Fruit fly (Drosophila melanogaster): ENCODE results near the gene CG43074.

The CG43074 gene

dm6 chr3L:3485088-3485710 lies 746 bp upstream of the CG43074 start (continued):
- TF ChIP-seq Mes4 (GFP tag; optimal IDR thresholded peaks at IDR 0.05): no peak
- TF ChIP-seq CG13287 (GFP tag; IDR thresholded peaks at IDR 0.05; ENCODE audit: partially characterized antibody): no peak
- TF ChIP-seq sna (GFP tag; IDR thresholded peaks at IDR 0.05; ENCODE audit: partially characterized antibody): no peak
- TF ChIP-seq Gsc (GFP tag; IDR thresholded peaks at IDR 0.05): no peak
- TF ChIP-seq Hr51 (GFP tag; optimal IDR thresholded peaks at IDR 0.05): peak in 1 of 2 experiments; percentile 45
- no peak for TF ChIP-seq CG31388 (GFP tag; optimal IDR thresholded peaks at IDR 0.05)
- no peak for TF ChIP-seq dimm (GFP tag; IDR thresholded peaks at IDR 0.05)
- TF ChIP-seq CrebB (tag; optimal IDR thresholded peaks at IDR 0.05): no peak
- TF ChIP-seq HLH4C (GFP tag; IDR thresholded peaks at IDR 0.05; ENCODE audit: partially characterized antibody): no peak
- no peak for TF ChIP-seq Adf1 (GFP tag; IDR thresholded peaks at IDR 0.05)
- TF ChIP-seq CG8290 (GFP tag; optimal IDR thresholded peaks at IDR 0.05): no peak
- TF ChIP-seq CG8290 (tag; optimal IDR thresholded peaks at IDR 0.05): no peak
- TF ChIP-seq unc-4 (GFP tag; IDR thresholded peaks at IDR 0.05; ENCODE audit: partially characterized antibody): no peak
- TF ChIP-seq CG4617 (GFP tag; optimal IDR thresholded peaks at IDR 0.05; ENCODE audit: borderline replicate concordance): no peak
- peak; percentile 92 for TF ChIP-seq D19B (GFP tag; optimal IDR thresholded peaks at IDR 0.05)
- no peak for TF ChIP-seq CG9876 (GFP tag; optimal IDR thresholded peaks at IDR 0.05)
- TF ChIP-seq tio (GFP tag; optimal IDR thresholded peaks at IDR 0.05): no peak
- no peak for TF ChIP-seq seq (GFP tag; IDR thresholded peaks at IDR 0.05)
- TF ChIP-seq Hsf (GFP tag; optimal IDR thresholded peaks at IDR 0.05): no peak
- peak; percentile 53 for TF ChIP-seq nmo (GFP tag; optimal IDR thresholded peaks at IDR 0.05)
- TF ChIP-seq Elba2 (GFP tag; optimal IDR thresholded peaks at IDR 0.05): no peak
- TF ChIP-seq CG4820 (GFP tag; optimal IDR thresholded peaks at IDR 0.05): no peak
- no peak for TF ChIP-seq amos (GFP tag; IDR thresholded peaks at IDR 0.05; ENCODE audit: partially characterized antibody)
- TF ChIP-seq bbx (GFP tag; IDR thresholded peaks at IDR 0.05; ENCODE audit: partially characterized antibody): no peak
- no peak for TF ChIP-seq sc (optimal IDR thresholded peaks at IDR 0.05)
- TF ChIP-seq sc (GFP tag; optimal IDR thresholded peaks at IDR 0.05): no peak
- TF ChIP-seq mld (GFP tag; IDR thresholded peaks at IDR 0.05; ENCODE audit: partially characterized antibody): no peak
- no peak for TF ChIP-seq CG6175 (GFP tag; IDR thresholded peaks at IDR 0.05)
- no peak for TF ChIP-seq kni (GFP tag; optimal IDR thresholded peaks at IDR 0.05)
- TF ChIP-seq CG8388 (GFP tag; optimal IDR thresholded peaks at IDR 0.05): peak; percentile 33
- no peak for TF ChIP-seq Usf (GFP tag; optimal IDR thresholded peaks at IDR 0.05)
- TF ChIP-seq ab (GFP tag; optimal IDR thresholded peaks at IDR 0.05): no peak
- TF ChIP-seq Myb (GFP tag; optimal IDR thresholded peaks at IDR 0.05): no peak
- TF ChIP-seq CG1024 (GFP tag; IDR thresholded peaks at IDR 0.05): no peak
- peak; percentile 2 for TF ChIP-seq tap (tag; optimal IDR thresholded peaks at IDR 0.05)
- TF ChIP-seq ems (GFP tag; optimal IDR thresholded peaks at IDR 0.05): no peak
- TF ChIP-seq CG17385 (GFP tag; optimal IDR thresholded peaks at IDR 0.05): peak; percentile 4
- no peak for TF ChIP-seq dati (GFP tag; IDR thresholded peaks at IDR 0.05)
- no peak for TF ChIP-seq CG11093 (GFP tag; IDR thresholded peaks at IDR 0.05)
- no peak for TF ChIP-seq NK7.1 (GFP tag; optimal IDR thresholded peaks at IDR 0.05)
- TF ChIP-seq z (GFP tag; IDR thresholded peaks at IDR 0.05): no peak
- no peak for TF ChIP-seq Doc3 (GFP tag; IDR thresholded peaks at IDR 0.05; ENCODE audit: partially characterized antibody)
- no peak for TF ChIP-seq CG12219 (GFP tag; optimal IDR thresholded peaks at IDR 0.05)
- no peak for TF ChIP-seq Side (GFP tag; optimal IDR thresholded peaks at IDR 0.05)
- no peak for TF ChIP-seq pita (GFP tag; optimal IDR thresholded peaks at IDR 0.05)
- peak; percentile 1 for TF ChIP-seq CG17829 (tag; optimal IDR thresholded peaks at IDR 0.05)
- TF ChIP-seq CG12104 (GFP tag; optimal IDR thresholded peaks at IDR 0.05): no peak
- TF ChIP-seq CG15514 (GFP tag; optimal IDR thresholded peaks at IDR 0.05): no peak
- TF ChIP-seq CG8765 (GFP tag; IDR thresholded peaks at IDR 0.05): no peak
- peak; percentile 46 for TF ChIP-seq CG18599 (GFP tag; optimal IDR thresholded peaks at IDR 0.05)
- TF ChIP-seq Nf-YB (GFP tag; optimal IDR thresholded peaks at IDR 0.05): no peak
